Worm (Caenorhabditis elegans): Measurements from ENCODE around the gene T01B7.5.

Gene T01B7.5

DNA sequence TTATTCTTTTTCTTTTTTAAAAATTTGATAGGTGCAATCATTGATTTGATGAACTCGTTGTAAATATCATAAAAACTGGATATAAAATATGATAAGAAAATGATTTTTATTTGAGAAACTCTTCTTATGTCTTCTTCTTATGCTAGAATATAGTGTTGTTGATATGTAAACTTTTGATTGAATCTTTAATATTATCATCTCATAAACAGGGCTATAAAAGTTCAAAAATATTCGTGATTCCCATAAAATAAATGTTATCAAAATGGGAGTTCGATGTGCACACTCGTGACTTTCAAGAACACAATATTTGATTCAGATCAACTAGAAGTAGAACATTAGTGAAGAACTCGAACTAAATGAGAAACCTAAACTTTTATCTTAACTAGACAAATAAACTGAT lies 22.3 kb downstream of the T01B7.5 start:
- TF ChIP-seq ztf-29 (GFP tag; IDR thresholded peaks at IDR 0.05) (no peak), ref-1 (GFP tag; conservative IDR thresholded peaks at IDR 0.05) (no peak), cog-1 (tag; optimal IDR thresholded peaks at IDR 0.05) (no peak), flt-1 (GFP tag; IDR thresholded peaks at IDR 0.05) (no peak), tab-1 (GFP tag; IDR thresholded peaks at IDR 0.05) (no peak), klf-2 (GFP tag; conservative IDR thresholded peaks at IDR 0.05) (no peak)

DNA sequence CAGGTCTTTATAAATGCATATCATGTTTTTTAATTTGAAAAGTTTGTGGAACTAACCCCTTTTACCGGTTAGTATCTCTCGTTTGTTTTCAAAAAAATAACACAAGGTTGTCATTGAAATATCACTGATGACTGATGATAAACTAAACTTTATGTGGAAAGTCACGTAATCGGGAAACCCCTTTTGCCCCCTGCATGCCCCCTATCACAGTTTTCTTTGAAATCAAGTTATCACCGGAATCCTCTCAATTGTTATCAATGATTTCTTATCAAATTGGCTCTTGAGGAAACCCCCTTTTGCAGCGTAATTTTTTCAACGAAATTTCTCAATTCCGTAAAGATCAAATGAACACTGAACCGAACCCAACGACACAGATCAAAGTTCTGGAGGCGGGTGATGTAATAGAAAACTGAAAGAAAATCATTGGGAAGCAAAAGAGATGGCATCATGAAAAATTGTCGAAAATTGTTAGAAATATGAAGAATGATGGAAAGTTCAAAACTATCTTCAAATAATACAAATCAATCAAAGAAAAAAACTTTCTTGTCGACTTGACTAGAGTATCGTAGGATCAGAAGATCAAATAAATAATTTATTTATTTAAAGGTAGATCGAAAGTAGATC lies 23.8 kb downstream of the T01B7.5 start:
- no peak for TF ChIP-seq ztf-23 (GFP tag; IDR thresholded peaks at IDR 0.05)

DNA sequence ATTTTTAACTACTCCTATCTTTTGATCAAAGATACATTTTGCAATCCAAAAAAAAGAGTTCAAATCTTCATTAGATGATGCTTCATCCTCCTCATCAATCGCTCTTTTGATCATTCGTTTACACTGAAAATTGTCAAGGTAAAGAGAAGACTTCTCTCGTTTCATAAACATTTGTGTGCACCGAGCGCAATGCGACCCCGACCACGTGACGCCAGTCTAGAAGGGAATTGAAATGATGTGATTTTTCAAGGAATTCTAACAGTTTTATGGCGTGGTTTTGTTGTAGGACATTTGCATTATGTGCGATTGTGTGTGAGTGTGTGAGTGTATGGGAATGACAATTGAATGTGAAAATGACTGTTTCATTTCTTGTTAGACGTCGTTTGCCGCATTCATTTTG lies 24.6 kb downstream of the T01B7.5 start:
- no peak for TF ChIP-seq tab-1 (GFP tag; IDR thresholded peaks at IDR 0.05)
- no peak for TF ChIP-seq ztf-29 (GFP tag; IDR thresholded peaks at IDR 0.05)
- TF ChIP-seq med-1 (GFP tag; optimal IDR thresholded peaks at IDR 0.05; ENCODE audit: insufficient read depth), result no peak
- no peak for TF ChIP-seq cog-1 (tag; optimal IDR thresholded peaks at IDR 0.05)
- TF ChIP-seq ztf-23 (GFP tag; IDR thresholded peaks at IDR 0.05), result no peak

DNA sequence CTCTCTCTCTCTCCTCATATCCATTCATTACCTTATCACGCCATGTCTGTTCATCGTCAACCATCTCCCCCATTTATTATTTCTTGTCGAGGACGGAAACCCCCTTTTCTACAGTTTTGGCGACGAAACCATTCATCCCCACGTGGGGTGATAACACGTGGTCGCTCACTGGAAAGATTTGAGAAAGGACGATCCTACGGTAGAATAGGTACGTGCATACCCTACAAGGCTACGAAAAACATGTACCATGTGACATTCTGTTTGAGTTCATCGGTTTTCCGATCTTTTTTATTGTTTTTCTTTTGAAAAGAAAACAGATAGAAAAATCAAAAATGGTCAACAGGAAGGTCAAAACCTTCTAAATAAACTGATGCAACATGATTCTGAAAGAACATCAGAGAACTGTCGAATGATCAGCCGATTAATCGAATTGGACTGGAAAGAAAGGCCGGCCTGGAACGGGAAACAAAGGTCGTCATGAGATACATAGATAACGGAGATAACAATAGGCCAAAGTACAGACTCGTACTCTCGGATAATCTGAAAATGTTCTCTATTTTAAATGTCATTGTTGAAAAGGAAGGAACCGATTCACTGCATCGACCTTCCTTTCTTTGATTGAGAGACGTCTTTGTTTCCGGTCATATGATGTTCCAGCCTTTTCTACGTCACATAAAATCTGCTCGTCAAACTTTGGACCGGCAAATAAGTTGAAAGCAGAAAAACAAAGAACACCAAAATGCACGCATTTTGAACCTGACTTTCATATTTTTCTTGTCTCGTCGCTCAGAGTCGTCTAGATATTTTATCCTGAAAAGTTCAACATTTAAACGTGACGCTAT lies 25.6 kb downstream of the T01B7.5 start:
- TF ChIP-seq ref-1 (GFP tag; conservative IDR thresholded peaks at IDR 0.05), result no peak
- TF ChIP-seq T22C8.4 (GFP tag; IDR thresholded peaks at IDR 0.05), result no peak
- no peak for TF ChIP-seq klf-2 (GFP tag; conservative IDR thresholded peaks at IDR 0.05)
- TF ChIP-seq tab-1 (GFP tag; IDR thresholded peaks at IDR 0.05), result no peak
- TF ChIP-seq ztf-29 (GFP tag; IDR thresholded peaks at IDR 0.05), result no peak
- TF ChIP-seq cog-1 (tag; optimal IDR thresholded peaks at IDR 0.05), result no peak

DNA sequence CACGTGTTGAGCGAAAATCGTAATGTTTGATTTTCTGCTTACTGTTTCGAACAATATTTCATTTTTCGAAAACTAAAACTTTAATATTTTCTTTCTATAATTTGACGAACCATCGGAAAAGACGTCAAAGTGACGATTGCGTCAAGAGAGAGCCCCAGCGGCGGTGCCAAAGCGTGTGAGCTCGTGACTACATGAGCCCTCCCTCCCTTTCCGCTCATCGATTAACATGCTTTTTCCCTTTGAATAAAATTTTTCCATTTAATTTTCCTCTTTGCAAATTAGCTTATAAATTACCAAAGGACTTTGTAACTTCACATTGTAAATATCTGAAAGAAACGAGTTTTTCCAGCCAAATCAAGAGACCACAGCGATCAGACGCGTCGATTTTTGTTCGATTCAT lies 26.3 kb downstream of the T01B7.5 start:
- TF ChIP-seq klf-2 (GFP tag; conservative IDR thresholded peaks at IDR 0.05) (no peak), ztf-23 (GFP tag; IDR thresholded peaks at IDR 0.05) (no peak), med-1 (GFP tag; optimal IDR thresholded peaks at IDR 0.05; ENCODE audit: insufficient read depth) (no peak), T22C8.4 (GFP tag; IDR thresholded peaks at IDR 0.05) (no peak), flt-1 (GFP tag; IDR thresholded peaks at IDR 0.05) (no peak), ztf-29 (GFP tag; IDR thresholded peaks at IDR 0.05) (no peak), ref-1 (GFP tag; conservative IDR thresholded peaks at IDR 0.05) (no peak)

DNA sequence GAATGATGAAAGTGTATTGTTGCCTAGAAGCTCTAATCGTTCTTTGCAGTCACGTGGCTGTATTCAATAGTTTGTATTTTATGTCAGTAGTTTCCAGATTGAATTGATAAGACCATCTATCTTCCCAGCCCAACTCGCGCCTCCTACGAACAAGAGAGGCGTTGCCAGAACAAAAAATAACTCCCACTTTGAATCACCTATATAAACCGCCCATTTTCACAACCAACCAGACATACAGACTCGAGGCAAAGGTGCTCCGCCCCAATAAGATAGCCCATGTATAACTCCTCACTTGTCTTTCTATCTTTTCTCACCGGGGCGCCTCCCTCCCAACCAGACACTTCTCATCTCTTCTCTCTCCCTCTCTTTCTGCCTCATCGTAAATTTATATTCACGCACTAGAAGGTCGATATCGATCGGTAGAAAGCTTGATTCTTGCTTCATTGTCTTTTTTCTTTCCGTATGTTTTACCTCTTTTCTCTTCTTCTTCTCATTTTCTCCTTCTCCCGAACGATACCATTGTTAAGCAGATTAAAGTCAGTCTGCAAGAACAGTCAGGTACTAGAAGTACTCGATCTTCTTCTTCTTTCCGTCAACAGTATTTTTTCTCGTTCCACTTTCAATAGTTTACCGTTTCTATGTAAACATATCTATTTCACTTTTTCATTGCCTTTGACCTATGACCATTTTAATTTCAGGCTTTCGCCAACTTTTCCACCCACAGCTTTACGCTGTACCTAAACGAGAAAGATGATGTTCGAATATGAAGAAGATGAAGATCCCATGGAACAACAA lies 26.9 kb downstream of the T01B7.5 start, which contains the start of gene mak-1:
Gene mak-1, plus strand, starts transcription at position 693 of the 795 bp plus-strand sequence.
- 0 out of 2 replicates have a peak, but pooled peaks have one; percentile 22 for TF ChIP-seq T22C8.4 (GFP tag; IDR thresholded peaks at IDR 0.05)
- no peak for TF ChIP-seq ztf-23 (GFP tag; IDR thresholded peaks at IDR 0.05)

DNA sequence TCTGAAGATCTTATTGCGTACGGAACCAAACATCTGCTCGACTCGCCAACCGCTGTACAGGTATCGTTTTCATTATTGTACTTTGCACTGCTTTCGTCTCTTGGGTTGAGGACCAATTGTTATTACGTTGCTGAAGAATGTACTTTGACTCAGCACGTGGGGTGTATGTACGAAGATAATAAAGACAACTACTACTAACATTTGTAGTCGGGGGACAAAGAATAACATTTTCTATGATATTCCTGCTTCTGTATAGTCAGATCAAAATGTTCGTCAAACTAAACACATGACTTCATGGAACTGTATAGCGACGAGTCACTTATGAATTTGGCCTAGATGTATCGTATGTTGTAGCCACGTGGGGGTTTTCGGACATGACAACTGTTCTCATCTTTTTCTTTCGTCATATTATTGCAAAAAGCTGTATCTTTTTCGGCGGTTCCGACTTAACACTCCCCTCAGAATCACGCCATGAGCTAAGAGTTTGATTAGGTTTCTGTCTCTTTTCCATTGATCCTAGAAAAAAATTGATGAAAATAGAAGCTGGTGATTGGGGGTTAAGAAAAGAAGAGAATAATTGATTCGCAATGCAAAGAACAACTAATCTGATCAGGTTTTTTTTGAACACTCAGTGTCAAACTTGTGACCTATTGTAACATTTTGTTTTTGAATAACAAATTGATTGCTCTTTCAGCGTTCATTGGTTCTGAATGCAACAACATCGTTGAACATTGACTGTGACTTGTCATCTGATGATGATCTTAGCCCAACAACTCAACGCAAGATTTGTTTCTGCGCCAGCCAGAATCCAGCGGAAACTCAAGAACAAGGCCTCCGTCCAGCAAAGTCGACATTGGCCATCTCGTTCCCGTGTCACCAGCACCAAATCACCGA lies 28.2 kb downstream of the T01B7.5 start:
- TF ChIP-seq cog-1 (tag; optimal IDR thresholded peaks at IDR 0.05) (no peak), tab-1 (GFP tag; IDR thresholded peaks at IDR 0.05) (no peak), ref-1 (GFP tag; conservative IDR thresholded peaks at IDR 0.05) (no peak), med-1 (GFP tag; optimal IDR thresholded peaks at IDR 0.05; ENCODE audit: insufficient read depth) (no peak), flt-1 (GFP tag; IDR thresholded peaks at IDR 0.05) (no peak), ztf-29 (GFP tag; IDR thresholded peaks at IDR 0.05) (no peak), ztf-23 (GFP tag; IDR thresholded peaks at IDR 0.05) (no peak), T22C8.4 (GFP tag; IDR thresholded peaks at IDR 0.05) (no peak), klf-2 (GFP tag; conservative IDR thresholded peaks at IDR 0.05) (no peak)

DNA sequence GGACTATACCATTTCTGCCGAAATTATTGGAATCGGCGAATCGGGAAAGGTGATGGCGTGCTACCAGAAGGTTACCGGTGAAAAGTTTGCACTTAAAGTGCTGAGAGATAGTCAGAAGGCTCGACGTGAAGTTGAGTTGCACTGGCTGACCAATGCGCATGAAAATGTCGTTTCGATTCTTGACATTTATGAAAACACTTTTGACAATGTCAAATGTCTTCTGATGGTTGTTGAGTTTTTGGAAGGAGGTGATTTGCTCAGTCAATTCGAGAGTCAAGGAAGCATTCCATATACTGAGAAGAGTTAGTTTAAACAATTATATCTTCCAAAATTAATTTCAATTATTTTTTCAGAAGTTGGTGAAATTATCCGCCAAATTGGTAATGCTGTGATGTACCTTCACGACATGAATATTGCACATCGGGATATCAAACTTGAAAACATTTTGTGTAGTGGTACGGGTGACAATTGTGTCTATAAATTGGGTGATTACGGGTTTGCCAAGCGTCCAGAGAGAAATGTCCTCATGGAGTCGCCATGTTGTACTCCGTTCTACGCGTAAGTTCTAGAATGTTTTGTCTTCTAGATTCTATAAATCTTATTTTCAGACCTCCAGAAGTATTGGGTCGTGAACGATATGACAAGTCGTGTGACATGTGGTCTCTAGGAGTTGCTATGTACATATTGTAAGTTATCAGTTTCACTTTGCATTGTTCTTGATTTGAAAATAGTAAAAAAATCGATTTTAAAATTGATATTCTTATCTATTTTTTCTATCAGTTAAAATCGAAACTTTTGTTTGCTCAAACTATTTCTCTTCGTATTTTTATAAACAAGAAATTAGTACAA lies 29.0 kb downstream of the T01B7.5 start:
- no peak for TF ChIP-seq klf-2 (GFP tag; conservative IDR thresholded peaks at IDR 0.05)
- TF ChIP-seq tab-1 (GFP tag; IDR thresholded peaks at IDR 0.05), result no peak
- no peak for TF ChIP-seq ref-1 (GFP tag; conservative IDR thresholded peaks at IDR 0.05)
- no peak for TF ChIP-seq med-1 (GFP tag; optimal IDR thresholded peaks at IDR 0.05; ENCODE audit: insufficient read depth)
- TF ChIP-seq T22C8.4 (GFP tag; IDR thresholded peaks at IDR 0.05), result no peak
- TF ChIP-seq flt-1 (GFP tag; IDR thresholded peaks at IDR 0.05), result no peak
- no peak for TF ChIP-seq ztf-23 (GFP tag; IDR thresholded peaks at IDR 0.05)
- no peak for TF ChIP-seq cog-1 (tag; optimal IDR thresholded peaks at IDR 0.05)
- TF ChIP-seq ztf-29 (GFP tag; IDR thresholded peaks at IDR 0.05), result no peak
